Worm (Caenorhabditis elegans) whole organism, midembryonic: Measurements from ENCODE around the gene lat-2.

Experiments used
- cog-1 ChIP-seq: sonication (generic microtip); optimal IDR thresholded peaks from 2 replicates; lab custom pipeline; 2016; ENCODE audit warnings: missing genetic modification characterization, missing compliant biosample characterization
- flt-1 ChIP-seq: fragments of 200-800 bp; sonication (Bioruptor generic); IDR thresholded peaks from 2 replicates; pipeline ENCODE4 v1.3.6; 2022; ENCODE audit warnings: missing genetic modification characterization, missing compliant biosample characterization
- klf-2 ChIP-seq: fragments of 200-800 bp; sonication (Bioruptor generic); conservative IDR thresholded peaks from 2 replicates; pipeline ENCODE4 v1.3.6; 2022; ENCODE audit warnings: missing genetic modification reagents, missing genetic modification characterization, missing compliant biosample characterization
- med-1 ChIP-seq: sonication (generic microtip); optimal IDR thresholded peaks from 2 replicates; lab custom pipeline; 2017; ENCODE audit warnings: missing genetic modification characterization, mild to moderate bottlenecking, missing compliant biosample characterization, antibody characterized with exemption, missing genetic modification reagents; ENCODE audit not compliant: insufficient read depth
- ref-1 ChIP-seq: fragments of 200-800 bp; sonication (Bioruptor generic); conservative IDR thresholded peaks from 2 replicates; pipeline ENCODE4 v1.3.6; 2022; ENCODE audit warnings: missing genetic modification reagents, missing genetic modification characterization, missing compliant biosample characterization
- tab-1 ChIP-seq: fragments of 200-800 bp; sonication (Bioruptor generic); IDR thresholded peaks from 2 replicates; pipeline ENCODE4 v1.3.6; 2022; ENCODE audit warnings: missing genetic modification characterization, missing compliant biosample characterization
- ztf-23 ChIP-seq: fragments of 200-800 bp; sonication (Bioruptor generic); IDR thresholded peaks from 2 replicates; pipeline ENCODE4 v1.3.6; 2022; ENCODE audit warnings: missing genetic modification reagents, missing genetic modification characterization, missing compliant biosample characterization
- ztf-29 ChIP-seq: fragments of 200-800 bp; sonication (Bioruptor generic); IDR thresholded peaks from 2 replicates; pipeline ENCODE4 v1.3.6; 2022; ENCODE audit warnings: missing genetic modification reagents, missing genetic modification characterization, missing compliant biosample characterization

ce11 chrII:4321766-4322165 is 37.1 kb upstream of the lat-2 start, which contains the start of gene Y52E8A.1:
- no peak for TF ChIP-seq ztf-23
- no peak for TF ChIP-seq ref-1 (GFP tag; lab: Robert Waterston, UW)
- TF ChIP-seq flt-1 = no peak
- no peak for TF ChIP-seq ztf-29 (GFP tag; lab: Robert Waterston, UW)
- TF ChIP-seq cog-1 (tag; lab: Kevin White, UChicago) = no peak
- TF ChIP-seq klf-2 (GFP tag; lab: Robert Waterston, UW) = no peak
- TF ChIP-seq med-1 (GFP tag; lab: Kevin White, UChicago) = no peak
- no peak for TF ChIP-seq tab-1
